Fruit fly (Drosophila melanogaster): ENCODE measurements around the gene crp.

crp gene

DNA sequence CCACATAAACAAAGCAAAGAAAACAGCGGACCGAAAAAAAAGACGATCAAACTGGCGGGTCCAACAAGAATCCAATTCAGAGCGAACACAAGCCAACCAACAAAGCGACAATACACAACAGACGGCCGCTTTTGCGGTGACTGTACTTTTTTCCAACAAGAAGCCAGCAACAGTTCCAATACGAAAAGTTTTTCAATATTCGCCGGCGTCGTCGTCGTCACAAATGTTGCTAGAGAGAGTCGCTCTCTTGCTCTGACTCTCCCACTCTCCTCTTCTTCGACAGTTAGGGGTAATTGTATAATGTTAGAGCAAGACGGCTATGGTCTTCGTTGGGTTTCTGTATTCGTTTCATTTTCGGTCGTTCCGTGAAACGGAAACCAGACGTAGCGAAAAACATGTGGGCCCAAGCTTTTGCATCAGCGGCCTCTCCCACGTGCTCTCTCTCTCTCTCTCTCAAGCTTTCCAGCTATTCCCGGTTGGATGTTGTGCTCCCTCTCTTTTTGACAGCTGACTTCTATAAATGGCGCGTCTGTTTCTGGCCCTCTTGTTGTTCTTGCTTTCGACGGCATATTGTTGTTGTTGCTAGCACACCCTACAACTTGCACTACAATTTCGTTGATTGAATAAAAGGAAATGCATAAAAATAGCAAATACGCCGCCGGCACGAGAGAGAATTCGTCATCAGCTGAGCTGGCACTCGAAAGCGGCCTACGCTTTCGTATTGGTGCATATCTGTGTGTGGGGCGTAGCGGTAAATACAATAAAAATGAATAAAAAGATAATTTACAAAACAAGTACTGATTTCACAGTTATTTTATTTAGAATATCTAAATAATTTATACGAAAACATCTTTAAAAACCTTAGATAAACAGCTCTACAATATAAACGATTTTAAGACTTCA lies 18.0 kb downstream of the crp start:
- peak; percentile 49 for TF ChIP-seq CG34367 (tag; optimal IDR thresholded peaks at IDR 0.05)
- TF ChIP-seq CG13204 (GFP tag; optimal IDR thresholded peaks at IDR 0.05), result peak; percentile 55
- TF ChIP-seq CG32121 (GFP tag; IDR thresholded peaks at IDR 0.05), result no peak
- no peak for TF ChIP-seq fd96Ca (GFP tag; IDR thresholded peaks at IDR 0.05)
- TF ChIP-seq CG9948 (tag; optimal IDR thresholded peaks at IDR 0.05), result no peak
- peak; percentile 32 for TF ChIP-seq CG15710 (tag; optimal IDR thresholded peaks at IDR 0.05)
- peak; percentile 74 for TF ChIP-seq gl (tag; optimal IDR thresholded peaks at IDR 0.05)
- peak; percentile 26 for TF ChIP-seq CG8301 (tag; optimal IDR thresholded peaks at IDR 0.05)
- TF ChIP-seq CG4496 (GFP tag; IDR thresholded peaks at IDR 0.05), result no peak
- no peak for TF ChIP-seq CG17806 (tag; optimal IDR thresholded peaks at IDR 0.05)
- TF ChIP-seq CG14655 (GFP tag; optimal IDR thresholded peaks at IDR 0.05), result peak; percentile 61
- TF ChIP-seq CG8159 (tag; optimal IDR thresholded peaks at IDR 0.05), result peak; percentile 55
- TF ChIP-seq Pif1A (GFP tag; optimal IDR thresholded peaks at IDR 0.05), result peak; percentile 21
- TF ChIP-seq Snoo (tag; optimal IDR thresholded peaks at IDR 0.05), result peak; percentile 83
- peak; percentile 82 for TF ChIP-seq EcR (GFP tag; optimal IDR thresholded peaks at IDR 0.05)
- TF ChIP-seq rn (GFP tag; IDR thresholded peaks at IDR 0.05), result no peak

DNA sequence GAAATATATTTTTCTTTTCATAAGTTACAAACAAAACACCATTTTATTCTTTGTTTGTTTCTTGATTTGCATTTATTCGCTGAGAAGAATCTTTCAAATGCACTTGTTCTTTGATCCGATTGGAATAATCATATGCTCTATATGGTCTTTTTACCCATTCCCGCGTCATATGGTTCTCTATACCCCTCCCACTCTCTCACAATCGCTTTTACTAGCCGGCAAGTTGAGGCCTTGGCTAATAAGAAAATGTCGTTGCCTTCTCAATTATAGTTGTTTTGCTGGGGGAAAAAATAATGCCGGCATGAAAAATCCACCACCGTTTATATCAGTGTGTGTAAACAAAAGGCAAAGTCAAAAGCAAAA lies 18.7 kb downstream of the crp start:
- TF ChIP-seq CG34367 (tag; optimal IDR thresholded peaks at IDR 0.05) (no peak), Pif1B (GFP tag; optimal IDR thresholded peaks at IDR 0.05) (peak; percentile 39), CG4496 (GFP tag; IDR thresholded peaks at IDR 0.05) (no peak), rn (GFP tag; IDR thresholded peaks at IDR 0.05) (no peak)

DNA sequence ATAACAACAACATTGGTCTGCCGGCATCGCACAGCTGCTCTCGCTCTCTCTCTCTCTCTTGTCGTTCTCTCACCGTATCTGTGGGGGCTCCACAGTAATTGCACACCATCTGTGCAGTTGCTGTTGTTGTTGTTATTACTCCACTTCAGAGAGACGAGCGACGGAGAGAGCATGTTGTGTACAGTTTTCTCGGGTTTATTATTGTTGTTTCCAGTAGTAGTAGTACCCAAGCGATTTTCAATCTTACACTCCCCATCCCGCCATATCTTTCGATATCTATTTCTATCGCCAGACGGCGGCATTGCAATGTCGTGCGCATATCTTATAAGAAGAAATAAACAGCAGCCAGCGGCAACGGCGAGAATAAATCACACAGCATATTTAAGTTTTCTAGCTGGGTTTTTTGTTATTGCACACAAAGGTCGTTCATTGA lies 19.4 kb downstream of the crp start:
- TF ChIP-seq CG13204 (GFP tag; optimal IDR thresholded peaks at IDR 0.05) (peak; percentile 15), CG8301 (tag; optimal IDR thresholded peaks at IDR 0.05) (peak; percentile 17), fd96Ca (GFP tag; IDR thresholded peaks at IDR 0.05) (no peak), EcR (GFP tag; optimal IDR thresholded peaks at IDR 0.05) (peak; percentile 89)

DNA sequence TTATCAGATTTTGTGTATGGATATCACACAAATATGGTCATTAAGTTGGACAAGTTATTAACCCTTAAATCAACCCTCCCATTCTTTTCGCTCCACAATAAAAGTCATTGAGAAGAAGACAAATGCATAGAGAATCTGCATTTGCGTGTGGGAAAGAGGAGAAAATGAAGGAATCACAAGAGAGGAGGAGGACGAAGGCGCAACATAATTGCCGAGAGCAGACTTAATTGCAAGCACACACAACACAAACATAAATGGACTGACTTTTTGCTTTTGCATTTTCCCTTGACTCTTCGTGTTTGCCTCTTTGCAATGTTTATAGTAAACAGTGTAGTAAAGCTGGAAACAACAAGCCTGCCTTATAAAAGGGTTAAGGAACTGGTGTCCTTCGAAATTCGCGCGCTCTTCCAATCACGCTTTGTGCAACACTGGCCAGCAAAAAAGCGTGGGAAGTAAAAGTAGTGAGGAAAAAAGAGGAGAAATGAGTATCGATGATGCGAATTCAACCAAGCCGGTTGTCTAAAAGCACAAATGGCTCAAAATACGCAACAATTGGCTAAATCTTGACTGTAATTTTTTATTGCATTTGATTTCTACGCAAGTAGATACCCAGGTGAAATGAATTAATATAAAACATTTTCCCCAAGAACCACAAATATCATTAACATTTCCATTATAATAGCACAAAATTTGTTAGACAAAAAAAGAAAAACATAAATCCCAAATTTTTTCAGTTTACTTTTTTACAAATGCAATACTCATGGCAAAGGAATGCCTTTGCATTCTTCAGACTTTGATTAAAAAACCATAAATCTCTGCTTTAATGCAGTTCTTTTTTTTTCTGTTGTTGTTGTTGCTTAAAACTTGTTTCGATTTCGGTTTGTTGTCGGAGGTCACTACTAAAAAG lies 20.1 kb downstream of the crp start:
- TF ChIP-seq fd96Ca (GFP tag; IDR thresholded peaks at IDR 0.05) (no peak), D1 (tag; optimal IDR thresholded peaks at IDR 0.05) (peak; percentile 56), rn (GFP tag; IDR thresholded peaks at IDR 0.05) (no peak), Snoo (tag; optimal IDR thresholded peaks at IDR 0.05) (no peak), CG32121 (GFP tag; IDR thresholded peaks at IDR 0.05) (no peak), CG15710 (tag; optimal IDR thresholded peaks at IDR 0.05) (peak; percentile 37), CG12605 (GFP tag; IDR thresholded peaks at IDR 0.05) (no peak), CG34367 (tag; optimal IDR thresholded peaks at IDR 0.05) (peak; percentile 30), CG4496 (GFP tag; IDR thresholded peaks at IDR 0.05) (no peak), CG8159 (tag; optimal IDR thresholded peaks at IDR 0.05) (peak; percentile 43), CG8301 (tag; optimal IDR thresholded peaks at IDR 0.05) (peak; percentile 38), EcR (GFP tag; optimal IDR thresholded peaks at IDR 0.05) (peak; percentile 90), CG14655 (GFP tag; optimal IDR thresholded peaks at IDR 0.05) (no peak), Pif1B (GFP tag; optimal IDR thresholded peaks at IDR 0.05) (no peak), CG17806 (tag; optimal IDR thresholded peaks at IDR 0.05) (peak; percentile 49), gl (tag; optimal IDR thresholded peaks at IDR 0.05) (no peak), Pif1A (GFP tag; optimal IDR thresholded peaks at IDR 0.05) (no peak), CG13204 (GFP tag; optimal IDR thresholded peaks at IDR 0.05) (no peak), CG10348 (GFP tag; IDR thresholded peaks at IDR 0.05) (no peak), CG9948 (tag; optimal IDR thresholded peaks at IDR 0.05) (peak; percentile 48), Ets98B (GFP tag; IDR thresholded peaks at IDR 0.05) (no peak)

DNA sequence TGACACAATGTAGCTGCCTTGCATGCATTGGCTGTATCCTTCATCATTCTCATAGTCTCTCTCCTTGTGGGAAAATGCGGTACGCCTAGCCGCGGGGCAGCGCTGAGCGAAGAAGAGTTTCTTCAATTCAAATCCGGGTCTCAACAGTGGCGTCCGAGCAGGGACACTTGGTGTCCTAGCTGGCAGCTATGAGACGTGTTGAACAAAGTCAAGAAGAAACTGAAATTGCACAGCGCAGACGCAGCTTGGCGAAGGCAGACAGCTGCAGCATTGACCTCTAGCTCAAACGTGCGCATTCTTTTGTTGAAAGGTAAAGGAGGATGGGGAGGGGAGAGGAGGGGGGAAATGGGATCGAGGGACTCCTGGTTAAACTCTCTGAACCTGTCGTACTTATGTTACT lies 23.8 kb downstream of the crp start:
- no peak for TF ChIP-seq EcR (GFP tag; optimal IDR thresholded peaks at IDR 0.05)
- no peak for TF ChIP-seq CG14655 (GFP tag; optimal IDR thresholded peaks at IDR 0.05)
- no peak for TF ChIP-seq CG10348 (GFP tag; IDR thresholded peaks at IDR 0.05)
- TF ChIP-seq Ets98B (GFP tag; IDR thresholded peaks at IDR 0.05), result no peak
- TF ChIP-seq CG15710 (tag; optimal IDR thresholded peaks at IDR 0.05), result no peak
- no peak for TF ChIP-seq CG4496 (GFP tag; IDR thresholded peaks at IDR 0.05)
- TF ChIP-seq CG17806 (tag; optimal IDR thresholded peaks at IDR 0.05), result no peak
- no peak for TF ChIP-seq Pif1A (GFP tag; optimal IDR thresholded peaks at IDR 0.05)
- TF ChIP-seq CG34367 (tag; optimal IDR thresholded peaks at IDR 0.05), result no peak
- no peak for TF ChIP-seq CG9948 (tag; optimal IDR thresholded peaks at IDR 0.05)
- no peak for TF ChIP-seq CG12605 (GFP tag; IDR thresholded peaks at IDR 0.05)
- no peak for TF ChIP-seq rn (GFP tag; IDR thresholded peaks at IDR 0.05)
- no peak for TF ChIP-seq D1 (tag; optimal IDR thresholded peaks at IDR 0.05)
- TF ChIP-seq Pif1B (GFP tag; optimal IDR thresholded peaks at IDR 0.05), result no peak
- no peak for TF ChIP-seq gl (tag; optimal IDR thresholded peaks at IDR 0.05)

Measured in whole organism, pupa.